Fruit fly (Drosophila melanogaster): ENCODE data around the gene Ndf.
A peak's percentile ranks its signal among the peaks of the same experiment; 100 is the strongest.

Gene Ndf

dm6 chr2L:10009800-10010658 lies 6.4 kb downstream of the Ndf start (continued):
- TF ChIP-seq hb (GFP tag; IDR thresholded peaks at IDR 0.05; ENCODE audit: partially characterized antibody) = no peak
- peak; percentile 98 for TF ChIP-seq H2.0 (GFP tag; IDR thresholded peaks at IDR 0.05)
- TF ChIP-seq E2f1 (GFP tag; IDR thresholded peaks at IDR 0.05) = peak; percentile 97
- peak; percentile 91 for TF ChIP-seq CG3163 (GFP tag; optimal IDR thresholded peaks at IDR 0.05)
- TF ChIP-seq Sox100B (GFP tag; optimal IDR thresholded peaks at IDR 0.05) = peak; percentile 89
- peak; percentile 99 for TF ChIP-seq CG32532 (GFP tag; IDR thresholded peaks at IDR 0.05)
- TF ChIP-seq HLH4C (GFP tag; IDR thresholded peaks at IDR 0.05; ENCODE audit: partially characterized antibody) = no peak
- peak; percentile 97 for TF ChIP-seq CG32772 (GFP tag; IDR thresholded peaks at IDR 0.05)
- TF ChIP-seq Xbp1 (GFP tag; optimal IDR thresholded peaks at IDR 0.05) = peak; percentile 98
- peak; percentile 99 for TF ChIP-seq Rfx (GFP tag; IDR thresholded peaks at IDR 0.05)
- TF ChIP-seq sens (GFP tag) = peak; percentile 99
- TF ChIP-seq repo (GFP tag; optimal IDR thresholded peaks at IDR 0.05) = peak; percentile 97
- TF ChIP-seq Trl (optimal IDR thresholded peaks at IDR 0.05) = peak; percentile 59 to 76
- peak; percentile 98 for TF ChIP-seq Trl (GFP tag; optimal IDR thresholded peaks at IDR 0.05)
- peak; percentile 73 for TF ChIP-seq bigmax (GFP tag; optimal IDR thresholded peaks at IDR 0.05)
- peak; percentile 98 for TF ChIP-seq az2 (GFP tag; optimal IDR thresholded peaks at IDR 0.05)
- TF ChIP-seq CG42726 (GFP tag; IDR thresholded peaks at IDR 0.05; ENCODE audit: partially characterized antibody) = no peak
- TF ChIP-seq Oaz (GFP tag; IDR thresholded peaks at IDR 0.05) = peak; percentile 95
- TF ChIP-seq B-H2 (GFP tag; optimal IDR thresholded peaks at IDR 0.05) = peak; percentile 95
- TF ChIP-seq nau (GFP tag; optimal IDR thresholded peaks at IDR 0.05) = peak; percentile 92
- TF ChIP-seq CG31224 (GFP tag; IDR thresholded peaks at IDR 0.05) = peak; percentile 93
- TF ChIP-seq Hmx (GFP tag; optimal IDR thresholded peaks at IDR 0.05) = peak; percentile 94
- peak; percentile 94 for TF ChIP-seq Doc2 (GFP tag; IDR thresholded peaks at IDR 0.05)
- TF ChIP-seq dimm (GFP tag; IDR thresholded peaks at IDR 0.05) = peak; percentile 94
- TF ChIP-seq tio (GFP tag; optimal IDR thresholded peaks at IDR 0.05) = peak; percentile 92
- TF ChIP-seq hth (optimal IDR thresholded peaks at IDR 0.05) = no peak
- no peak for TF ChIP-seq CG8478 (optimal IDR thresholded peaks at IDR 0.05)
- peak; percentile 98 for TF ChIP-seq HLH54F (GFP tag; optimal IDR thresholded peaks at IDR 0.05)
- TF ChIP-seq YL-1 (GFP tag; optimal IDR thresholded peaks at IDR 0.05) = peak; percentile 75
- peak; percentile 98 for TF ChIP-seq CG14441 (GFP tag; IDR thresholded peaks at IDR 0.05)
- peak; percentile 84 for TF ChIP-seq trem (tag; optimal IDR thresholded peaks at IDR 0.05)
- TF ChIP-seq CG12391 (tag; optimal IDR thresholded peaks at IDR 0.05) = peak; percentile 96
- TF ChIP-seq CG1529 (GFP tag; optimal IDR thresholded peaks at IDR 0.05) = peak; percentile 94
- peak; percentile 96 for TF ChIP-seq CG10209 (GFP tag; optimal IDR thresholded peaks at IDR 0.05)
- peak; percentile 49 for TF ChIP-seq CTCF (GFP tag; optimal IDR thresholded peaks at IDR 0.05)
- TF ChIP-seq sens-2 (GFP tag; IDR thresholded peaks at IDR 0.05) = peak; percentile 96
- peak; percentile 92 for TF ChIP-seq CG5953 (GFP tag; IDR thresholded peaks at IDR 0.05)
- peak; percentile 96 for TF ChIP-seq Dek (tag; optimal IDR thresholded peaks at IDR 0.05)
- TF ChIP-seq Jarid2 (GFP tag; optimal IDR thresholded peaks at IDR 0.05) = peak; percentile 82
- peak; percentile 98 for TF ChIP-seq pnt (GFP tag; optimal IDR thresholded peaks at IDR 0.05)
- TF ChIP-seq HmgD (GFP tag; optimal IDR thresholded peaks at IDR 0.05) = peak; percentile 98
- TF ChIP-seq ind (GFP tag; optimal IDR thresholded peaks at IDR 0.05) = peak; percentile 98
- peak; percentile 82 for TF ChIP-seq psq (GFP tag; optimal IDR thresholded peaks at IDR 0.05)
- TF ChIP-seq ara (GFP tag; IDR thresholded peaks at IDR 0.05) = peak; percentile 96
- peak; percentile 99 for TF ChIP-seq Antp (GFP tag; optimal IDR thresholded peaks at IDR 0.05)
- TF ChIP-seq CG11456 (GFP tag; IDR thresholded peaks at IDR 0.05) = peak; percentile 99
- TF ChIP-seq CG4424 (GFP tag; optimal IDR thresholded peaks at IDR 0.05) = peak; percentile 95
- peak; percentile 89 for TF ChIP-seq Hey (tag; optimal IDR thresholded peaks at IDR 0.05)
- TF ChIP-seq slp2 (GFP tag; optimal IDR thresholded peaks at IDR 0.05) = peak; percentile 96
- TF ChIP-seq CG7745 (tag; optimal IDR thresholded peaks at IDR 0.05) = peak; percentile 64
- peak; percentile 91 for TF ChIP-seq Asciz (GFP tag; optimal IDR thresholded peaks at IDR 0.05)
